Fruit fly (Drosophila melanogaster): ENCODE data around the gene Ucp4C.

The Ucp4C gene

dm6 chr2L:5981433-5982333, 13.3 kb downstream of the Ucp4C start, which contains the start of gene eIF4A (continued):
- TF ChIP-seq pan (optimal IDR thresholded peaks at IDR 0.05) (no peak), pan (GFP tag; optimal IDR thresholded peaks at IDR 0.05 in 1 of 2, IDR thresholded peaks at IDR 0.05 in 1 of 2) (no peak), C15 (GFP tag; IDR thresholded peaks at IDR 0.05) (no peak), sqz (GFP tag; optimal IDR thresholded peaks at IDR 0.05) (peak; percentile 75), CG1024 (GFP tag; IDR thresholded peaks at IDR 0.05) (no peak), ERR (GFP tag; optimal IDR thresholded peaks at IDR 0.05) (no peak), Jarid2 (GFP tag; optimal IDR thresholded peaks at IDR 0.05) (peak; percentile 1), Opbp (GFP tag; IDR thresholded peaks at IDR 0.05; ENCODE audit: partially characterized antibody) (no peak), CG31441 (GFP tag; IDR thresholded peaks at IDR 0.05) (no peak), Gsc (GFP tag; IDR thresholded peaks at IDR 0.05) (no peak), fu2 (GFP tag; optimal IDR thresholded peaks at IDR 0.05) (no peak), BtbVII (GFP tag; optimal IDR thresholded peaks at IDR 0.05) (peak; percentile 16), dmrt11E (tag; optimal IDR thresholded peaks at IDR 0.05) (peak; percentile 26), maf-S (GFP tag; optimal IDR thresholded peaks at IDR 0.05) (no peak), CG17568 (GFP tag; optimal IDR thresholded peaks at IDR 0.05) (peak; percentile 47), Mes4 (GFP tag; optimal IDR thresholded peaks at IDR 0.05) (peak; percentile 54), CG6272 (GFP tag; IDR thresholded peaks at IDR 0.05) (0 out of 2 replicates have a peak, but pooled peaks have one; percentile 43), stc (GFP tag; IDR thresholded peaks at IDR 0.05) (no peak), CG7786 (GFP tag; optimal IDR thresholded peaks at IDR 0.05) (no peak), CG12769 (tag; optimal IDR thresholded peaks at IDR 0.05) (no peak), CG1602 (GFP tag; optimal IDR thresholded peaks at IDR 0.05) (no peak), ab (GFP tag; optimal IDR thresholded peaks at IDR 0.05) (no peak), disco-r (GFP tag; optimal IDR thresholded peaks at IDR 0.05) (no peak), CG8281 (tag; optimal IDR thresholded peaks at IDR 0.05) (no peak), CoRest (tag; optimal IDR thresholded peaks at IDR 0.05) (peak; percentile 53), CG13123 (GFP tag; optimal IDR thresholded peaks at IDR 0.05) (no peak), corto (GFP tag; optimal IDR thresholded peaks at IDR 0.05) (no peak), slou (GFP tag; optimal IDR thresholded peaks at IDR 0.05) (no peak), sug (tag; optimal IDR thresholded peaks at IDR 0.05) (no peak), CG33557 (GFP tag; optimal IDR thresholded peaks at IDR 0.05) (peak; percentile 25), CG17385 (GFP tag; optimal IDR thresholded peaks at IDR 0.05) (peak; percentile 16), CG5953 (GFP tag; IDR thresholded peaks at IDR 0.05) (no peak), tll (GFP tag; optimal IDR thresholded peaks at IDR 0.05) (no peak), Atf3 (GFP tag; optimal IDR thresholded peaks at IDR 0.05) (no peak), psq (GFP tag; optimal IDR thresholded peaks at IDR 0.05) (no peak), Dek (tag; optimal IDR thresholded peaks at IDR 0.05) (no peak), CG18764 (GFP tag; optimal IDR thresholded peaks at IDR 0.05) (no peak), CG15601 (tag; optimal IDR thresholded peaks at IDR 0.05) (peak; percentile 9), CG6175 (GFP tag; IDR thresholded peaks at IDR 0.05) (no peak), CG8290 (GFP tag; optimal IDR thresholded peaks at IDR 0.05) (no peak), CG8290 (tag; optimal IDR thresholded peaks at IDR 0.05) (peak in 1 of 2 experiments; percentile 37), Hr78 (GFP tag; optimal IDR thresholded peaks at IDR 0.05) (no peak), Doc2 (GFP tag; IDR thresholded peaks at IDR 0.05) (no peak)
